Worm (Caenorhabditis elegans) whole organism, late embryonic: ENCODE results near the gene ZK1010.4.

ENCODE experiments used
- K02D7.2 ChIP-seq: sonication (generic microtip); optimal IDR thresholded peaks from 2 replicates; lab custom pipeline; 2017; ENCODE audit warnings: mild to moderate bottlenecking, missing genetic modification characterization, missing compliant biosample characterization
- K09A11.1 ChIP-seq: sonication (generic microtip); optimal IDR thresholded peaks from 2 replicates; lab custom pipeline; 2017; ENCODE audit warnings: antibody characterized with exemption, mild to moderate bottlenecking, missing genetic modification characterization, missing compliant biosample characterization; ENCODE audit not compliant: insufficient read depth
- T23F11.4 ChIP-seq: fragments of 200-800 bp; sonication (Bioruptor generic); optimal IDR thresholded peaks from 2 replicates; lab custom pipeline; 2018; ENCODE audit warnings: mild to moderate bottlenecking, missing genetic modification characterization, missing compliant biosample characterization
- ama-1 ChIP-seq: fragments of 150-350 bp; optimal IDR thresholded peaks from 2 replicates; lab custom pipeline; 2014
- ceh-14 ChIP-seq: sonication (generic microtip); optimal IDR thresholded peaks from 2 replicates; lab custom pipeline; 2016; ENCODE audit warnings: missing genotype, missing genetic modification characterization, missing compliant biosample characterization
- ceh-19 ChIP-seq: fragments of 200-800 bp; sonication (Bioruptor generic); optimal IDR thresholded peaks from 2 replicates; lab custom pipeline; 2018; ENCODE audit warnings: mild to moderate bottlenecking, missing genetic modification characterization, missing compliant biosample characterization
- ceh-2 ChIP-seq: sonication (generic microtip); optimal IDR thresholded peaks from 2 replicates; lab custom pipeline; 2016; ENCODE audit warnings: missing genotype, missing genetic modification characterization, missing compliant biosample characterization
- ceh-22 ChIP-seq: sonication (generic microtip); optimal IDR thresholded peaks from 2 replicates; lab custom pipeline; 2017; ENCODE audit warnings: missing biosample characterization, missing genetic modification characterization
- ceh-24 ChIP-seq: sonication (generic microtip); optimal IDR thresholded peaks from 2 replicates; lab custom pipeline; 2016; ENCODE audit warnings: mild to moderate bottlenecking, missing genetic modification characterization, missing compliant biosample characterization
- ceh-30 ChIP-seq: fragments of 150-350 bp; optimal IDR thresholded peaks from 2 replicates; lab custom pipeline; 2014; ENCODE audit warnings: missing biosample characterization, missing genetic modification characterization
- ceh-45 ChIP-seq: fragments of 200-800 bp; sonication (Bioruptor generic); IDR thresholded peaks from 2 replicates; pipeline ENCODE4 v1.3.6; 2022; ENCODE audit warnings: missing genetic modification reagents, missing genetic modification characterization, missing compliant biosample characterization
- ceh-48 ChIP-seq: sonication (generic microtip); optimal IDR thresholded peaks from 2 replicates; lab custom pipeline; 2016; ENCODE audit warnings: missing genetic modification characterization, inconsistent platforms, missing compliant biosample characterization
- ceh-6 ChIP-seq: fragments of 200-800 bp; sonication (Bioruptor generic); optimal IDR thresholded peaks from 2 replicates; lab custom pipeline; 2018; ENCODE audit warnings: mild to moderate bottlenecking, missing genetic modification characterization, missing compliant biosample characterization
- ceh-9 ChIP-seq: sonication (generic microtip); optimal IDR thresholded peaks from 2 replicates; lab custom pipeline; 2016; ENCODE audit warnings: mild to moderate bottlenecking, missing genetic modification characterization, inconsistent platforms, missing compliant biosample characterization
- dve-1 ChIP-seq: sonication (generic microtip); optimal IDR thresholded peaks from 2 replicates; lab custom pipeline; 2017; ENCODE audit warnings: antibody characterized with exemption, mild to moderate bottlenecking, missing genetic modification characterization, missing compliant biosample characterization
- elt-2 ChIP-seq: sonication (generic microtip); optimal IDR thresholded peaks from 2 replicates; lab custom pipeline; 2016; ENCODE audit warnings: missing genetic modification reagents, missing genetic modification characterization, missing compliant biosample characterization
- elt-4 ChIP-seq: sonication (generic microtip); optimal IDR thresholded peaks from 2 replicates; lab custom pipeline; 2016; ENCODE audit warnings: missing genetic modification characterization, missing compliant biosample characterization
- fkh-6 ChIP-seq: sonication (generic microtip); optimal IDR thresholded peaks from 2 replicates; lab custom pipeline; 2016; ENCODE audit warnings: missing genetic modification characterization, missing compliant biosample characterization
- hlh-13 ChIP-seq: fragments of 200-800 bp; sonication (Bioruptor generic); optimal IDR thresholded peaks from 2 replicates; lab custom pipeline; 2018; ENCODE audit warnings: mild to moderate bottlenecking, missing genetic modification characterization, missing compliant biosample characterization
- hlh-15 ChIP-seq: sonication (generic microtip); optimal IDR thresholded peaks from 2 replicates; lab custom pipeline; 2016; ENCODE audit warnings: missing genetic modification characterization, missing compliant biosample characterization
- lim-6 ChIP-seq: sonication (generic microtip); optimal IDR thresholded peaks from 2 replicates; lab custom pipeline; 2016; ENCODE audit warnings: missing genetic modification characterization, missing compliant biosample characterization
- madf-2 ChIP-seq: sonication (generic microtip); optimal IDR thresholded peaks from 2 replicates; lab custom pipeline; 2017; ENCODE audit warnings: missing genetic modification characterization, missing compliant biosample characterization
- mec-3 ChIP-seq: sonication (generic microtip); optimal IDR thresholded peaks from 2 replicates; lab custom pipeline; 2016; ENCODE audit warnings: borderline replicate concordance, missing genetic modification characterization, missing compliant biosample characterization
- nfya-1 ChIP-seq: sonication (generic microtip); optimal IDR thresholded peaks from 2 replicates; lab custom pipeline; 2017; ENCODE audit warnings: missing genetic modification characterization, mild to moderate bottlenecking, missing compliant biosample characterization, antibody characterized with exemption, moderate library complexity
- pag-3 ChIP-seq: sonication (generic microtip); optimal IDR thresholded peaks from 2 replicates; lab custom pipeline; 2016; ENCODE audit warnings: missing compliant biosample characterization, missing genetic modification characterization, borderline replicate concordance
- pax-1 ChIP-seq: fragments of 150-350 bp; optimal IDR thresholded peaks from 2 replicates; lab custom pipeline; 2014; ENCODE audit warnings: missing biosample characterization, missing genetic modification characterization
- pros-1 ChIP-seq: fragments of 150-350 bp; optimal IDR thresholded peaks from 2 replicates; lab custom pipeline; 2014; ENCODE audit warnings: missing biosample characterization, missing genetic modification reagents, missing genetic modification characterization
- ref-2 ChIP-seq: sonication (generic microtip); optimal IDR thresholded peaks from 2 replicates; lab custom pipeline; 2016; ENCODE audit warnings: missing genetic modification characterization, missing compliant biosample characterization
- sdc-2 ChIP-seq: sonication (generic microtip); optimal IDR thresholded peaks from 2 replicates; lab custom pipeline; 2016; ENCODE audit warnings: missing genotype, missing genetic modification characterization, missing compliant biosample characterization
- syd-9 ChIP-seq: sonication (generic microtip); optimal IDR thresholded peaks from 2 replicates; lab custom pipeline; 2016; ENCODE audit warnings: mild to moderate bottlenecking, missing genetic modification characterization, moderate library complexity, missing compliant biosample characterization
- tbx-2 ChIP-seq: sonication (generic microtip); optimal IDR thresholded peaks from 2 replicates; lab custom pipeline; 2016; ENCODE audit warnings: missing genetic modification characterization, missing compliant biosample characterization
- tbx-7 ChIP-seq: sonication (generic microtip); optimal IDR thresholded peaks from 2 replicates; lab custom pipeline; 2016; ENCODE audit warnings: missing genotype, missing genetic modification characterization, missing compliant biosample characterization
- unc-3 ChIP-seq, 2 experiments: fragments of 200-800 bp in 1 of 2; sonication (Bioruptor generic) in 1 of 2; sonication (generic microtip) in 1 of 2; conservative IDR thresholded peaks in 1 of 2; optimal IDR thresholded peaks in 1 of 2; 2 replicates each; pipeline versions ENCODE4 v1.3.6 to Lab custom; 2016 to 2022; ENCODE audit warnings: missing compliant biosample characterization in 2 of 2, missing genetic modification characterization in 2 of 2, missing genetic modification reagents in 1 of 2
- unc-55 ChIP-seq: sonication (generic microtip); optimal IDR thresholded peaks from 2 replicates; lab custom pipeline; 2017; ENCODE audit warnings: missing biosample characterization, missing genetic modification reagents, missing genetic modification characterization
- unc-86 ChIP-seq: sonication (generic microtip); optimal IDR thresholded peaks from 2 replicates; lab custom pipeline; 2016; ENCODE audit warnings: missing genetic modification characterization, missing compliant biosample characterization
- ztf-16 ChIP-seq: sonication (generic microtip); optimal IDR thresholded peaks from 2 replicates; lab custom pipeline; 2017; ENCODE audit warnings: missing genetic modification characterization, missing compliant biosample characterization

ZK1010.4 gene

DNA sequence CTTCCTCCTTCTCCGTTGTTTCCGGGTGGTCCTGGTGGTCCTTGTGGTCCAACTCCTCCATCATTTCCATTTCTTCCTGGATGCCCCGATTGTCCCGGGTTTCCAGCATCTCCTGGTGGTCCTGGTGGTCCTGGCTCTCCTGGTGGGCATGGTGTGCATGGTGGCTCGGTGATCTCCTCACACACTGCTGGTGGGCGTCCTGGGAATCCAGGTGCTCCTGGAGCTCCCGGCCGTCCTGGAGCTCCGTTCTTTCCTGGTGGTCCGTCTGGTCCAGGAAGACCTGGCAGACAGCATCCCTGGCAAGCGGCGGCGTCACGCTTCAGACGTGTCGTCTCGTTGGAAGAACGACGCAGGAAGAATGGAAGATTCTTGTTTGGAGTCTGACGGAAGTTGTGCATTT lies 12.2 kb downstream of the ZK1010.4 start:
- TF ChIP-seq hlh-13 (GFP tag; lab: Kevin White, UChicago) (no peak), ceh-48 (tag; lab: Kevin White, UChicago) (no peak), K02D7.2 (tag; lab: Kevin White, UChicago) (no peak), ceh-24 (no peak), pros-1 (tag; lab: Kevin White, UChicago) (no peak), ceh-30 (tag; lab: Kevin White, UChicago) (no peak), T23F11.4 (GFP tag; lab: Kevin White, UChicago) (no peak), ref-2 (tag; lab: Kevin White, UChicago) (no peak), elt-4 (tag; lab: Kevin White, UChicago) (peak; percentile 88), ama-1 (lab: Kevin White, UChicago) (no peak), ceh-19 (GFP tag; lab: Kevin White, UChicago) (no peak), unc-3 (GFP tag; conservative IDR thresholded peaks at IDR 0.05; lab: Robert Waterston, UW) (no peak), unc-3 (tag; optimal IDR thresholded peaks at IDR 0.05; lab: Kevin White, UChicago) (no peak), hlh-15 (no peak), pag-3 (tag; lab: Kevin White, UChicago) (no peak), sdc-2 (tag; lab: Kevin White, UChicago) (peak; percentile 29)

DNA sequence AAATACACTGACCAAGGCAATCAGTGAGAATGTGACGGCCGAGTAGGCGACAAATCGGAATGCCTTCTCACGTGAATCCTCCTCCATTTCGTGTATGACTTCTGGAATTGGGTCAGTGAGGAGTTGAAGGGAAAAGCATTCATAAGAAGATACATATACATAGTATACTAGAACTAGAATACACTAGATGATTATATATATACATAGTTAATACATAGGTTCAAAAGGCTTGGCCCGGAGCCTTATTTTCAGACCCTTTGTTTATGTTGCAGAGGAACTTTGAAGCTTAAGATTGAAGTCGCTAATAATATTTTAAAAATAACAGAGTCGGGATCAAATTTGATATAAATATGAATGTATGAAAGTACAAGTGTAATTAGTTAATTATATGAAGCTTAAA lies 12.7 kb downstream of the ZK1010.4 start, which contains the start of gene col-97:
Gene col-97 (minus strand): TSS at position 101 of the 400 bp plus-strand sequence.
- TF ChIP-seq pax-1 (tag; lab: Kevin White, UChicago), result no peak
- no peak for TF ChIP-seq ceh-45
- no peak for TF ChIP-seq hlh-15
- TF ChIP-seq lim-6 (tag; lab: Kevin White, UChicago), result no peak
- TF ChIP-seq ref-2 (tag; lab: Kevin White, UChicago), result no peak
- no peak for TF ChIP-seq fkh-6 (tag; lab: Kevin White, UChicago)
- no peak for TF ChIP-seq elt-2 (tag; lab: Kevin White, UChicago)
- no peak for TF ChIP-seq ceh-19 (GFP tag; lab: Kevin White, UChicago)
- no peak for TF ChIP-seq K09A11.1
- no peak for TF ChIP-seq tbx-7 (tag; lab: Kevin White, UChicago)
- TF ChIP-seq tbx-2 (tag; lab: Kevin White, UChicago), result no peak
- TF ChIP-seq K02D7.2 (tag; lab: Kevin White, UChicago), result no peak
- TF ChIP-seq ceh-2 (tag; lab: Kevin White, UChicago), result no peak

DNA sequence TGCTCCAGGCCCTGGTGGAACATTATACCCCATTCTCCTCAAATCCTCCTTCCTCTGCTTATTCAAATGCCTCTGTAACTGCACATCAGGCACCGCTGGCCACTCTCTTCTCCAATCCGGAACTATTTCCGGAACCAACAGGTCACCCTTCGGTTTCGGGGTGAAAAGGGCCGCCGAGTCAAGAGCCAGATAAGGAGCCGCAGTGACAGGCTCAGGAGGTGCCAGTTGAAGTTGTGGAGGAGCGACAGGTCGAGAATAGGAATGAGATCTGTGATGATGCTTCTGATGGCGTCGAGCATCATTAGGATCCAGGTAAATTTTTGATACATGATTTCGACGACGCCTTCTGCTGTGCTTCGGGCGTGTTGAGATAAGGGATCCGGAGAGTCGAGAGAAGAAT lies 17.4 kb downstream of the ZK1010.4 start:
- TF ChIP-seq unc-86 (tag; lab: Kevin White, UChicago) (no peak), syd-9 (tag; lab: Kevin White, UChicago) (no peak), ref-2 (tag; lab: Kevin White, UChicago) (no peak), ceh-2 (tag; lab: Kevin White, UChicago) (no peak), dve-1 (tag; lab: Kevin White, UChicago) (no peak), tbx-7 (tag; lab: Kevin White, UChicago) (no peak), ztf-16 (tag; lab: Kevin White, UChicago) (no peak), madf-2 (tag; lab: Kevin White, UChicago) (no peak), ceh-9 (tag; lab: Kevin White, UChicago) (no peak), fkh-6 (tag; lab: Kevin White, UChicago) (no peak), ceh-22 (no peak), ceh-6 (GFP tag; lab: Kevin White, UChicago) (no peak), nfya-1 (tag; lab: Kevin White, UChicago) (no peak), mec-3 (tag; lab: Kevin White, UChicago) (no peak), ceh-14 (tag; lab: Kevin White, UChicago) (no peak), unc-55 (GFP tag; lab: Kevin White, UChicago) (no peak), ceh-19 (GFP tag; lab: Kevin White, UChicago) (no peak)
